Fruit fly (Drosophila melanogaster): ENCODE data around the gene CG9555.

CG9555 gene

dm6 chr2L:8952194-8953037 lies 39.1 kb upstream of the CG9555 start (continued):
- TF ChIP-seq exex (tag; optimal IDR thresholded peaks at IDR 0.05) (peak; percentile 97), phol (tag; optimal IDR thresholded peaks at IDR 0.05) (peak; percentile 35), lilli (GFP tag; optimal IDR thresholded peaks at IDR 0.05) (peak; percentile 68), Hsf (GFP tag; optimal IDR thresholded peaks at IDR 0.05) (peak; percentile 28), psq (GFP tag; optimal IDR thresholded peaks at IDR 0.05) (no peak), CG30403 (GFP tag; optimal IDR thresholded peaks at IDR 0.05) (peak; percentile 34), E2f2 (GFP tag; IDR thresholded peaks at IDR 0.05) (peak; percentile 58), CG10321 (GFP tag; IDR thresholded peaks at IDR 0.05) (no peak), CG15011 (GFP tag; optimal IDR thresholded peaks at IDR 0.05) (no peak), Pdp1 (GFP tag; optimal IDR thresholded peaks at IDR 0.05) (peak; percentile 7 to 25), ham (GFP tag; IDR thresholded peaks at IDR 0.05) (no peak), NfI (GFP tag; optimal IDR thresholded peaks at IDR 0.05) (peak; percentile 15), Dip2 (GFP tag; IDR thresholded peaks at IDR 0.05) (no peak), CG2889 (GFP tag; IDR thresholded peaks at IDR 0.05) (no peak), wdn (GFP tag; IDR thresholded peaks at IDR 0.05) (0 out of 2 replicates have a peak, but pooled peaks have one; percentile 22), CG2120 (GFP tag; optimal IDR thresholded peaks at IDR 0.05) (peak; percentile 72), CG14441 (GFP tag; IDR thresholded peaks at IDR 0.05) (peak; percentile 56), CG6654 (GFP tag; optimal IDR thresholded peaks at IDR 0.05) (no peak), CG6813 (GFP tag; optimal IDR thresholded peaks at IDR 0.05) (peak; percentile 9), CG8290 (GFP tag; optimal IDR thresholded peaks at IDR 0.05) (no peak), CG8290 (tag; optimal IDR thresholded peaks at IDR 0.05) (peak in 1 of 2 experiments; percentile 61), CG18599 (GFP tag; optimal IDR thresholded peaks at IDR 0.05) (peak; percentile 79), CG13624 (GFP tag; optimal IDR thresholded peaks at IDR 0.05) (peak; percentile 37), MESR4 (GFP tag; optimal IDR thresholded peaks at IDR 0.05) (no peak), CG13287 (GFP tag; IDR thresholded peaks at IDR 0.05; ENCODE audit: partially characterized antibody) (peak; percentile 46; the same call in 1 of the 2 replicates), zfh1 (GFP tag; IDR thresholded peaks at IDR 0.05) (0 out of 3 replicates have a peak, but pooled peaks have one; percentile 22), CG15269 (tag; optimal IDR thresholded peaks at IDR 0.05) (peak; percentile 39), tup (GFP tag; optimal IDR thresholded peaks at IDR 0.05) (no peak), bigmax (GFP tag; optimal IDR thresholded peaks at IDR 0.05) (no peak), Bteb2 (GFP tag; optimal IDR thresholded peaks at IDR 0.05) (no peak), HLH54F (GFP tag; optimal IDR thresholded peaks at IDR 0.05) (peak; percentile 49), CG7357 (GFP tag; IDR thresholded peaks at IDR 0.05) (no peak), onecut (GFP tag; IDR thresholded peaks at IDR 0.05) (no peak), shn (GFP tag; optimal IDR thresholded peaks at IDR 0.05) (peak; percentile 58), tin (GFP tag; optimal IDR thresholded peaks at IDR 0.05) (peak; percentile 23), al (GFP tag; IDR thresholded peaks at IDR 0.05) (peak; percentile 25; the same call in 1 of the 2 replicates), CG9932 (GFP tag; IDR thresholded peaks at IDR 0.05) (peak; percentile 65), CG2678 (tag; optimal IDR thresholded peaks at IDR 0.05) (peak; percentile 47), row (GFP tag; IDR thresholded peaks at IDR 0.05) (peak; percentile 82), CG4404 (GFP tag; IDR thresholded peaks at IDR 0.05) (no peak), org-1 (GFP tag; optimal IDR thresholded peaks at IDR 0.05) (peak; percentile 19), dmrt99B (tag; optimal IDR thresholded peaks at IDR 0.05) (peak; percentile 37), otp (GFP tag; IDR thresholded peaks at IDR 0.05) (peak; percentile 38; the same call in 1 of the 3 replicates), CG10462 (GFP tag; optimal IDR thresholded peaks at IDR 0.05) (no peak), CG9437 (GFP tag; optimal IDR thresholded peaks at IDR 0.05) (peak; percentile 16), CG4730 (GFP tag; IDR thresholded peaks at IDR 0.05) (0 out of 2 replicates have a peak, but pooled peaks have one; percentile 26), CG3407 (GFP tag; optimal IDR thresholded peaks at IDR 0.05) (no peak), CG18011 (GFP tag; optimal IDR thresholded peaks at IDR 0.05) (peak; percentile 97), Hmr (GFP tag; optimal IDR thresholded peaks at IDR 0.05) (peak; percentile 54)

All from whole organism, embryonic.